Fruit fly (Drosophila melanogaster): ENCODE results near the gene grk.

Gene grk

DNA sequence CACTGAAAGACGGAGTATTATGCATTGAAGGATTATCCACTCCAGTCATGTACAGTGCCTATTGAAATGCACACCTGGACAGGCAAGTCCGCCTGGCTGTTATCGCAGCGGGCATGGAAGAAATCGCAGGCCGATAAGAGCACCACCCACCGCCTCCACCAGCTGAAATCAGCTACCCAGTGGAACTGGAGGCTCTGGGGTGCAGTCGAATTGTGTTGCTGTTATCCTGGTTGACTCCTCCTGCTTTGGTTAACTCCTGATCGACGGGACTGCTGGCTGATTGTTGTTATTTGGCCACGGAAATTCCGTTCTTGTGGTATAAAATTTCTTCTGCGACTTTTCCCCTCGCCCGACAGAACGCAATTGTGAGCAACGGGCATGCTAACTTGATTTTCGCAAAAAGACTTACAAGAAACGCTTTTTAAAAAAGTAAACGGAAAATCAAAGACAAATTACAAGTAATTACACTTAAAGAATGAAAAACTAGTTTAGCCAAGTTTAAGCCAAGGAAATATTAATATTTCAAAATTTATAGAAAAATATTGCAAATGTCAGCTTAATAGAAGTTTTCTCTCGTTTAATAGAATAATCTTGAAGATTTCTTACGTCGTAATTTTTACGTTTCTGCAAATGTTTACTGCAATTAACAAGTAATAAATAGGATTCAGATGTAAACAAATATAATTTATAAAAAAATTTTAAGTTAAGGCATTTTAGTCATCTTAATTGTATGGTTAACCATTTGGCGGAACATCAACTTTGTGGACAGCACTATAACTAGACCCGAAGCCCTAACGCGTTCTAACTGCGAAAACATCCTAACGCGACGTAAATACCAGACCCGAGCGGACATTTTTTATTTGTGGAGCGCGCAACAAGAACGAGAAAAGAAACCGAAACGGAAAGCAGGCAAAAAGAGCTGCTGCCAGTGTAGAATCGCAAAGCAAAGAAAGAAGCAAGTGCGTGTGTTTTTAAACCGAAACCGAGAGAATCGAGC lies 18.2 kb downstream of the grk start, which contains the start of the genes CG13398 and Akap200 (continued):
- no peak for TF ChIP-seq kah (GFP tag; optimal IDR thresholded peaks at IDR 0.05)
- no peak for TF ChIP-seq sisA (GFP tag; IDR thresholded peaks at IDR 0.05)
- TF ChIP-seq CG11560 (tag; IDR thresholded peaks at IDR 0.05) = no peak
- TF ChIP-seq GATAe (GFP tag; conservative IDR thresholded peaks at IDR 0.05) = no peak
- peak; percentile 46 for TF ChIP-seq CG13424 (tag; optimal IDR thresholded peaks at IDR 0.05)
- TF ChIP-seq repo (GFP tag; optimal IDR thresholded peaks at IDR 0.05) = no peak
- TF ChIP-seq CG5180 (GFP tag; optimal IDR thresholded peaks at IDR 0.05) = no peak
- TF ChIP-seq HHEX (GFP tag; optimal IDR thresholded peaks at IDR 0.05) = peak; percentile 2
- no peak for TF ChIP-seq run (tag; optimal IDR thresholded peaks at IDR 0.05)
- peak; percentile 54; the same call in 1 of the 3 replicates for TF ChIP-seq CG11456 (GFP tag; IDR thresholded peaks at IDR 0.05)
- TF ChIP-seq dan (GFP tag; IDR thresholded peaks at IDR 0.05) = no peak
- no peak for TF ChIP-seq zfh1 (GFP tag; IDR thresholded peaks at IDR 0.05)
- no peak for TF ChIP-seq CG3163 (GFP tag; optimal IDR thresholded peaks at IDR 0.05)
- no peak for TF ChIP-seq vfl (GFP tag; optimal IDR thresholded peaks at IDR 0.05)
- TF ChIP-seq Hr3 (GFP tag; optimal IDR thresholded peaks at IDR 0.05) = peak; percentile 30
- TF ChIP-seq Med (GFP tag) = peak; percentile 76
- TF ChIP-seq hkb (optimal IDR thresholded peaks at IDR 0.05) = no peak
- no peak for TF ChIP-seq hkb (GFP tag; IDR thresholded peaks at IDR 0.05)
- TF ChIP-seq chn (GFP tag; optimal IDR thresholded peaks at IDR 0.05) = peak; percentile 50
- peak; percentile 20 for TF ChIP-seq CG11398 (GFP tag; optimal IDR thresholded peaks at IDR 0.05)
- TF ChIP-seq CG6854 (GFP tag; optimal IDR thresholded peaks at IDR 0.05) = no peak
- peak; percentile 21 for TF ChIP-seq Six4 (GFP tag; optimal IDR thresholded peaks at IDR 0.05)
- peak; percentile 38 for TF ChIP-seq CG9727 (GFP tag; optimal IDR thresholded peaks at IDR 0.05)
- no peak for TF ChIP-seq CG14050 (GFP tag; IDR thresholded peaks at IDR 0.05)
- no peak for TF ChIP-seq CG43689 (GFP tag; IDR thresholded peaks at IDR 0.05)
- TF ChIP-seq Pdp1 (GFP tag; optimal IDR thresholded peaks at IDR 0.05) = peak in 1 of 2 experiments; percentile 32
- no peak for TF ChIP-seq salm (tag; optimal IDR thresholded peaks at IDR 0.05)
- no peak for TF ChIP-seq CG4730 (GFP tag; IDR thresholded peaks at IDR 0.05)
- TF ChIP-seq MESR4 (GFP tag; optimal IDR thresholded peaks at IDR 0.05) = peak; percentile 92
- no peak for TF ChIP-seq HmgZ (tag; optimal IDR thresholded peaks at IDR 0.05)
- TF ChIP-seq Sox100B (GFP tag; optimal IDR thresholded peaks at IDR 0.05) = peak; percentile 44
- no peak; the same call in 1 of the 2 replicates for TF ChIP-seq bbx (GFP tag; IDR thresholded peaks at IDR 0.05; ENCODE audit: partially characterized antibody)
- TF ChIP-seq Dek (tag; optimal IDR thresholded peaks at IDR 0.05) = no peak
- no peak for TF ChIP-seq CG3407 (GFP tag; optimal IDR thresholded peaks at IDR 0.05)
- no peak for TF ChIP-seq gce (GFP tag; IDR thresholded peaks at IDR 0.05)
- TF ChIP-seq NFAT (GFP tag; IDR thresholded peaks at IDR 0.05) = no peak
- TF ChIP-seq pfk (GFP tag; optimal IDR thresholded peaks at IDR 0.05) = no peak
- TF ChIP-seq CG10543 (GFP tag; optimal IDR thresholded peaks at IDR 0.05) = peak; percentile 57
- TF ChIP-seq CG4854 (GFP tag; optimal IDR thresholded peaks at IDR 0.05) = no peak
- no peak for TF ChIP-seq CG8388 (GFP tag; optimal IDR thresholded peaks at IDR 0.05)
- TF ChIP-seq CG14965 (GFP tag; optimal IDR thresholded peaks at IDR 0.05; ENCODE audit: borderline replicate concordance) = no peak
- 0 out of 2 replicates have a peak, but pooled peaks have one; percentile 17 for TF ChIP-seq CG14441 (GFP tag; IDR thresholded peaks at IDR 0.05)
- TF ChIP-seq CG6272 (GFP tag; IDR thresholded peaks at IDR 0.05) = no peak
- peak; percentile 46 for TF ChIP-seq CG18262 (tag; optimal IDR thresholded peaks at IDR 0.05)
- no peak for TF ChIP-seq bowl (GFP tag; IDR thresholded peaks at IDR 0.05)
- no peak for TF ChIP-seq Doc3 (GFP tag; IDR thresholded peaks at IDR 0.05; ENCODE audit: partially characterized antibody)
- TF ChIP-seq ac (GFP tag; optimal IDR thresholded peaks at IDR 0.05) = no peak
- TF ChIP-seq Drgx (GFP tag; IDR thresholded peaks at IDR 0.05) = no peak; the same call in 1 of the 2 replicates
- TF ChIP-seq schlank (tag; optimal IDR thresholded peaks at IDR 0.05) = no peak

Data from whole organism, embryonic.